Fruit fly (Drosophila melanogaster): Measurements from ENCODE around the gene PIG-K.

Gene PIG-K

dm6 chrX:2041981-2042847, 33.0 kb upstream of the PIG-K start, which contains the start of the genes Actn and usp (continued):
- TF ChIP-seq Oli (tag; optimal IDR thresholded peaks at IDR 0.05) (peak; percentile 1), btn (GFP tag; optimal IDR thresholded peaks at IDR 0.05) (no peak), CG10462 (GFP tag; optimal IDR thresholded peaks at IDR 0.05) (no peak), Blimp-1 (GFP tag; optimal IDR thresholded peaks at IDR 0.05) (peak; percentile 18), cad (GFP tag; optimal IDR thresholded peaks at IDR 0.05) (no peak), CG14667 (GFP tag; IDR thresholded peaks at IDR 0.05) (no peak), CG6272 (GFP tag; IDR thresholded peaks at IDR 0.05) (no peak), Lim3 (GFP tag; IDR thresholded peaks at IDR 0.05) (no peak), al (GFP tag; IDR thresholded peaks at IDR 0.05) (no peak), CG10366 (GFP tag; IDR thresholded peaks at IDR 0.05) (0 out of 2 replicates have a peak, but pooled peaks have one; percentile 17), sens-2 (GFP tag; IDR thresholded peaks at IDR 0.05) (no peak), disco-r (GFP tag; optimal IDR thresholded peaks at IDR 0.05) (no peak), ab (GFP tag; optimal IDR thresholded peaks at IDR 0.05) (no peak), CG3838 (GFP tag; optimal IDR thresholded peaks at IDR 0.05) (no peak), Ets97D (GFP tag; optimal IDR thresholded peaks at IDR 0.05) (peak; percentile 1), Hr78 (GFP tag; optimal IDR thresholded peaks at IDR 0.05) (peak in 1 of 2 experiments; percentile 53), aop (GFP tag; IDR thresholded peaks at IDR 0.05) (no peak), CG18262 (tag; optimal IDR thresholded peaks at IDR 0.05) (peak; percentile 33), Optix (GFP tag; IDR thresholded peaks at IDR 0.05) (no peak), Oaz (GFP tag; IDR thresholded peaks at IDR 0.05) (no peak), CG9437 (GFP tag; optimal IDR thresholded peaks at IDR 0.05) (no peak), exex (tag; optimal IDR thresholded peaks at IDR 0.05) (peak; percentile 92), CG4854 (GFP tag; optimal IDR thresholded peaks at IDR 0.05) (no peak), vvl (GFP tag; IDR thresholded peaks at IDR 0.05) (peak; percentile 75), danr (GFP tag; IDR thresholded peaks at IDR 0.05) (no peak), CG7928 (GFP tag; optimal IDR thresholded peaks at IDR 0.05) (no peak), ham (GFP tag; IDR thresholded peaks at IDR 0.05) (no peak), CG4707 (GFP tag; optimal IDR thresholded peaks at IDR 0.05) (no peak), B-H2 (GFP tag; optimal IDR thresholded peaks at IDR 0.05) (no peak), D19A (tag; optimal IDR thresholded peaks at IDR 0.05) (peak; percentile 40), CHES-1-like (GFP tag; optimal IDR thresholded peaks at IDR 0.05) (no peak), chinmo (GFP tag; IDR thresholded peaks at IDR 0.05; ENCODE audit: partially characterized antibody) (no peak), ase (GFP tag; IDR thresholded peaks at IDR 0.05) (no peak), CG11398 (GFP tag; optimal IDR thresholded peaks at IDR 0.05) (no peak), CG9727 (GFP tag; optimal IDR thresholded peaks at IDR 0.05) (no peak), Rfx (GFP tag; IDR thresholded peaks at IDR 0.05) (peak; percentile 42; the same call in 1 of the 2 replicates), psq (GFP tag; optimal IDR thresholded peaks at IDR 0.05) (no peak), tio (GFP tag; optimal IDR thresholded peaks at IDR 0.05) (no peak), Trl (optimal IDR thresholded peaks at IDR 0.05) (no peak), Trl (GFP tag; optimal IDR thresholded peaks at IDR 0.05) (no peak), CG14050 (GFP tag; IDR thresholded peaks at IDR 0.05) (no peak), CG11085 (GFP tag; IDR thresholded peaks at IDR 0.05) (no peak), Atf3 (GFP tag; optimal IDR thresholded peaks at IDR 0.05) (no peak), CG3995 (GFP tag; optimal IDR thresholded peaks at IDR 0.05) (peak; percentile 39), dmrt11E (tag; optimal IDR thresholded peaks at IDR 0.05) (peak; percentile 16), Bteb2 (GFP tag; optimal IDR thresholded peaks at IDR 0.05) (no peak), CG10267 (tag; optimal IDR thresholded peaks at IDR 0.05) (peak; percentile 36), CG12942 (GFP tag; optimal IDR thresholded peaks at IDR 0.05) (no peak), CG4328 (GFP tag; optimal IDR thresholded peaks at IDR 0.05) (no peak), gem (tag; optimal IDR thresholded peaks at IDR 0.05) (peak; percentile 59), CG12299 (tag; optimal IDR thresholded peaks at IDR 0.05) (no peak)
